Fruit fly (Drosophila melanogaster) ovary, adult (tissue): ENCODE data around the gene IntS6.
A peak's percentile ranks its signal among the peaks of the same experiment; 100 is the strongest.

Experiments used
- CG17801 ChIP-seq: fragments of 200-800 bp; optimal IDR thresholded peaks from 2 replicates; lab custom pipeline; 2019; ENCODE audit warnings: missing biosample characterization, mild to moderate bottlenecking, missing genetic modification characterization, moderate library complexity; ENCODE audit not compliant: partially characterized antibody

IntS6 gene

DNA sequence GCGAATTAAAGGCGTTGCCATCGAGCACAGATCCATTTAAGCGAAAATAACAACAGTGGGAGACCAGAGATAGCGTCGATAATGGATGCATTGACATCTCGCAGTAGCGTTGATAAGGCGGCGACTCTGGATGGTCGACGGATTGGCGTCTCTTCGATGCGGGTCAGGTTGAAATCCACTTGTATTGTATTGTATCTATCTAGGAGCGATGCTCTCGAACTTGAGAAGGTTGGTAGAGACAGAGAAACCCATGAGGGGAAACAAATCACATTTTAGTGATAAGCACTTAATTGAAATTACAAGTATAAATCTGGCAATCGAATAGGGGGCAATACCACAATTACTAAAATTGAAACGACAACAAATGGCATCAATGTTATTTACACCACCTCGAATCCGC, 23.5 kb downstream of the IntS6 start:
- TF ChIP-seq CG17801 (GFP tag; lab: Kevin White, UChicago): no peak

DNA sequence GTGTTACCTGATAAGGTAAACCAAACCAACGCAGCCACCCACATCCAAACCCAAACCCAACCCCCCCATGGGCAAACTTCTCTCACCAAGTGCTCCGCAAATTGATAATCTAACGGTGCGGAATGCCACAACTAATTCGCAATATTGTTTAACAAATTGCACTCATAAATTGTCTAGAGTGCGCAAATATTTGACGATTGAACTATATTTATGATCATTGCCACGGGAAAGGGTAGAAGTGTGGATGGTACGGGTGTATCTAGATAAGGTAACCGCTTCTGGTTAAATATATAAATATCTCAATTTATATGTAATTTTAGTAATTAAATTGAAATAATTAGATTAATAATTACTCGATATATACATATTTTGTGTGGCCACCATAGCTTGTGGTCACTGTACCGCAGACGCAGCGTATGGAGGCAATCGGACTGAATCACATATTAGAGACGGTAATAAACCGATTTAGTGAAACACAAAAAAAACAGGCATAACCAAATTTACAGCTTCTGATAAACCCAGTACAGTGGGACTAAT, 28.5 kb downstream of the IntS6 start:
- TF ChIP-seq CG17801 (GFP tag; lab: Kevin White, UChicago): peak; percentile 72

DNA sequence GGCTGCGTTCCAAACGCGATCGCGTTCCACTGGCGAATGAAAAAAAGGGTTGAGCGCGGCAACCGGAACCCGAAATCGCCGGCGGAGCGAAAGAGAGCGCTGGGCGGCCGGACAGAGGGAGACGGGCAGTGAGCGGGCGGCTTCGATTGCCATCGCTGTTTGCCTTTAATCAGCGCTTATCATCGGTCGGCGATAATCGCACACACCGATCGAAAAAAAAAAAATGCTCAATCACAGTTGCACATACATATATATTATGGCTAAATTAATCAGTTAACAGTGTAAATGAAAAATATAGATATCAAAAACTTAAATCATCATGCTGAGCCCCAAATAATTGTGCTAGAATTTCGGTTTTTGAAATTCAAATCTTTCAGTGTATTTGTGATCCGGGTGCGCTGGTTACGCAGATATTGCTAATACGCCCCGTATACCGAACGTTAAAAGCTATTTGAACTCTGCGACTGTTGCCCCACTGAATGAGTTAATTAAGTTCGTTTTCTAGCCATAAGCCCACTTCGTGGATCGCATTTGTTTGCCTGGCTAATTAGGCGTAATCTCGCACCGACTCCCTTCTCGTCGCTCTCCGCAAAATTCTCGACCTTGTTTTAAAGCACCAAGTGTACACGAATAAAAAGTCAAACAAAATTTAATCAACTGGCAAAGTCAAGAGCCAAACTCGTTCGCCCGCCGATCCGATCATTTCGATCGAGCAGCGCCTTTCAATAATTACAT, 29.1 kb downstream of the IntS6 start, which contains the start of gene CG33080:
TSS of gene CG33080 (minus strand) at position 38 of the 735 bp plus-strand sequence.
- TF ChIP-seq CG17801 (GFP tag; lab: Kevin White, UChicago): no peak

DNA sequence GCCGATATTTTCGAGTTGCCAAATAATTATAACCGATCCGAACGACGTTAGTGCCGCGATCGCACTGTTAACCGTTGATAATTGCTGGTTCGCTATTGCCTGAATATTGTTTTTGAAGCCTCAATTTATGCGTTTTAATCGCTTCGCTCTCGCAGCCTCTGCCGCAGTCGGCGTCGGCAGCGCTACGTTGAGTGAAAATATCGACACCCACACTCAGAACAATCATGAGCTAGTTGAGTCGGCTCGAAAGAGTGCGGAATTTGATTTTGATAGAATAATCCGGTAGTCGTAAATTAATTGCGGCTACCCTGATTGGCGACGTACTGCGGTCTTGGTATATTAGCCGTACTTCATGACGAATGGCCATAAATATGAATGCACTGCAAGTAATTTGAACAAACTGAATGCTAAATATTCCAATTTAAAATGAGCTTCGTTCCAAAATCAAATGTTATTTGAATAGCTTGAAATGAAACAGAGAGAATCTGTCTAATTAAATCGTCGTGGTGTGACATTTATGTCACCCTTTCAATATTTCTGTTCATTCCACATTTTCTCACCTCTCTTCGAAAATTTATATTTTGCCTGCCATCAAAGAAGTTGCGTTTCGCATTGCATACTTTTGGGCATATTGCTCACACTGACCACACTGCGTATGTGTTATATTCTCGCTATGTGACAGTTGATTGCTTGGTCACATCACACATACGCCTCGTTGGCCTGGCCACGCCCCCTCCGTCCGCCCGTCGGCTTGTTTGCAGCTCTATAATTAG, 31.4 kb downstream of the IntS6 start:
- no peak for TF ChIP-seq CG17801 (GFP tag; lab: Kevin White, UChicago)

DNA sequence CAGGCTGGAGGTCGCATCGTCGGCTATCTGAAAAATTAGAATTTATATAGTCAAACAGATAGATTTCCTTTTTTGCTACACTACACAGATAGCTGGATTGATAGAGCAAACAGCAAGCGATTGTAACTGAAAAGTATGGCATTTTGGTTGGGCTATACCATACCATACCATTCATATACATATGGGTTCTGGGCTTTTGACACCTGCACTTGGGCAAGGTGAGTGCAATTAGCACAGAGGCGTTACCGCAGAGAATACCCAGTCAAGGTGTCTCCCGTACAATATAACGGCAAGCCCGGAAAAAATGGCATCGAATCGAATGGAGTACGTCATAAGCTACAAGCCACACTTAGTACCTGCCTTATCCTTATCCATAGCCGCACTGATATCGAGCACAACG, 32.3 kb downstream of the IntS6 start:
- TF ChIP-seq CG17801 (GFP tag; lab: Kevin White, UChicago): no peak

DNA sequence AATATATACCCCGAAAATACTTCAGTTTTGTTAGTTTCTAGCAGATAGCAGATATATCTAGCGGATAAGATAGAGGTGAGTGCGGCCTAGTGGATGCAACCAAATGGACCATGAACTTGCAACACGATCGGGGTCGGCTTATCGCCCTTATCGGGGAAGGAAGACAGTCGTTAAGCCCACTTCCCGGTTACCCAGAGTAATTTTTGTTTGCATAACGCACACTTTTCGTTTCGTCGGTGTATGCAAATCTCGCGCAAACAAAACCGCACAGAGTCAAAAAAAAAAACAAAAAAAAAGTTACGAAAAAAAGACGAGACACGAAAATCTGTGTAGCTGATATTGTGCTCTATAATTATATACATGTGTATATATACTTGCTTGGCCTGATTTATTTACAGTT, 34.1 kb downstream of the IntS6 start:
- TF ChIP-seq CG17801 (GFP tag; lab: Kevin White, UChicago): no peak

DNA sequence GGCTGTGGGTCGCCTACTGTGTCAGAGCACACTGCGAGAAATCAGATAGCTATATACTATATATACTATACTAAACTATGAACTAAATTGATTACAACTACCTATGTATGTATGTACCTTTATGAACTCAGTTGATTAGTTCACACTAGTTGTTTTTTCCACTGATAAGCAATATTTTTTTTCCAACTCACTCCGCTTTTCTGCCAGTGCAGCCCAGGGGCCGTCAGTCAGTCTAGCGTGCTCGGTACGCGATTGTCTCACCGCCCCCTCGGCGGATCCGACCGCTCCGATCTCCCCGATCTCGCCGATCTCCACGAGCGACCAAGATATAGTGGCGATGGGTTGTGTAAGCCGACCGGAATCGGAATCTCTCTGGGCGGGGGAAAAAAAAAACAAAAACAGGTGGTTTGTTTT, 41.1 kb downstream of the IntS6 start:
- TF ChIP-seq CG17801 (GFP tag; lab: Kevin White, UChicago): no peak

DNA sequence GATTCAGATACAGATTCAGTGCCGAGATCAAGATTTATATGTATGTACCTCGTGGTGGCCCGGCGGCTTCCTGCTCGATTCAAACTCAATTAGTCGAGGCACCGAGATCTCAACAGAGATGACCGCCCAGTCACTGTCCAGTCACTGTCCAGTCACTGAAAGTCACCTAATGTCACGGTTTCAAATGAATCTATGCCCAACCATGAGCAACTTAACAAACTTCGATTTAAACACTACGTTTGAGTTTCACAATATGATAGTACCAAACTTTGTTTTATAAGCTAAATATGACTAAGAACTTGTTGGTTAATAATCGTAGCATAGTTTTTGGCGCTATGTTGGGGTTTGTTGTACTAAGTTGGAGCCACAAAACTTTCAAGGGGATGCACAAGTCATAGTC, 42.0 kb downstream of the IntS6 start:
- no peak for TF ChIP-seq CG17801 (GFP tag; lab: Kevin White, UChicago)

DNA sequence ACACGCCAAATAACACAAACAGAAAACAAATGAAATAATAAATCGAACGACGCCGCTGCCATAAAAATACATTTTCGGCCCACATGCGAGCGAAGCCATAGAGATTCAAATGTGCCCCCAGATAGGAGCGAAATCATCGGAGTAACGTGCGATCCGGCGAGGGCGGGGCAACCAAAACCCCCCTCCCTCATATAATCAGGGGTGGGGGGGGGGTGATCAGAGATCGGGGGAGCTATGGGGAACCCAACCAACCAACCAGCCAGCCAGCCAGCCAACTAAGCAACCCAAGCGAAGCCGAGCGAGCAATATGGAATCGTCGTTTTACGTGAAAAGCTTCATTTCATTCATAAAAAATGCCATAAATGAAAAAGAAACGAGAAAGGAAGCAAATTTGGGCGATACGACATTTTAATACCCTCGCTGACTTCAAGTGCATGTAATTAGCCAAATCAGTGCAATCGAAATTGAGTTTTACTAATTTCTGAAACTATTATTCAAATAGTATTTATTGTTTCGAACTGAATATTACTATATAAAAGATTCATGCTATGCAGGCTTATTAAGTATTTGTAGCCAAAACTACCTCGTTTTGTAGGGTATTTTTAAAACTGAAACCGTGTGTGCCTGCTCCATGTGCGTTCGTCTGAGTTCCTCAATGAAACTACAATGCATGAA, 47.1 kb downstream of the IntS6 start:
- no peak for TF ChIP-seq CG17801 (GFP tag; lab: Kevin White, UChicago)

DNA sequence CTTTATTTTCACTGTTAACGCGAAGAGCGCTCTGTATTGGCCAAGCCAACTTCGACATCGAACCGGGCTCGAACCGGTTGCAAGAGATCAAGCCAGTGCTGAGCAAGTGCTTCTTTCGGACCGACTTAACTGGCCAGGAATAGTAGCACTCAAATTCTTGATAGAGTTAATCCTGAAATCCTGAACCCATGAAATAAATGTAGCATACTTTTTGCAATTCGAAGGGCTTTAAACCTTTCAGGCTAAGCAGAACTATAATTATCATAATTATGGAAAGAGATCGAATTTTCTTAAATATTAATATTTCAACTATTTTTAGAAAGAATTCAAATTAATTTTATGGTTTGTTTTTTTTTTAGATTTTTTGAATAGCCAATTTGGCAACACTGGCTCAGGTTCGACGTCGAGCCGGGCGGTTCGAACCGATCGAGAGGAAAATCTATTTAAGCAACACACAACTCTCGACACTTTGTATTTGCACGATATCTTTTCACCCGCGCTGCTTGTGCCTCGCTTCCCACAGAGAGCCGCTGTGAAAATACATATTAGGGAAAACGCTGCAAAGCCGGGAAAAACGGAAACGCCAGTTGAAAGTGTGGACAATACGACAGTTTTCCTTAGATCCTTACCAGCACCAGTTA, 48.8 kb downstream of the IntS6 start, which contains the start of gene AdamTS-B:
TSS of gene AdamTS-B (plus strand) at position 471 of the 641 bp plus-strand sequence.
- peak; percentile 49 for TF ChIP-seq CG17801 (GFP tag; lab: Kevin White, UChicago)

DNA sequence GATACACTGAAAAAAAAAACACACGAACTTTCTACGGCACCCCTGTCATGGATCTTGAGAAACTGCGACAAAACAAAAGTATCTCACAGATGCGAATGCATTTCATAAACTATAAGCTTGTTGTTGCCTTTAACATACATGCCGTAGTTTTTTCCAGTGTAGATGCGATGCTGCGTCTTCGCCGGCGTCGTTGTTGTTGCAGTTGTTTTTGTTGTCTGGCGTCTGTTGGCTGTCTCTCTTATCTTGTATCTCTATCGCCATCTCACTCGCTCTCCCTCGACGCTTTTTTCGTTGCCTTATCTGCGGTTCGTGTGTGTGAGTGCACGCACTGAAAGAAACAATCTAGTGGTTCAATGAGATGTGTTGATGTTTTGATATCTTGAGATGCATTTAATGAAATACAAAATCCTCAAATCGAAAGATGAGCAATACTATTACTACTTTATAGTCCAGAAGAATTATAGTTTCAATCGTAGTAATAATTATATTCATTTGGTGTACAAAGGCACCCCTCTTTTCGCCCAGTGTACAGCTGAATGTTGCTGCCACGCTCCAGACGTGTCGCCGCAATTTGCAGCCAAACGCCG, 50.5 kb downstream of the IntS6 start:
- no peak for TF ChIP-seq CG17801 (GFP tag; lab: Kevin White, UChicago)

DNA sequence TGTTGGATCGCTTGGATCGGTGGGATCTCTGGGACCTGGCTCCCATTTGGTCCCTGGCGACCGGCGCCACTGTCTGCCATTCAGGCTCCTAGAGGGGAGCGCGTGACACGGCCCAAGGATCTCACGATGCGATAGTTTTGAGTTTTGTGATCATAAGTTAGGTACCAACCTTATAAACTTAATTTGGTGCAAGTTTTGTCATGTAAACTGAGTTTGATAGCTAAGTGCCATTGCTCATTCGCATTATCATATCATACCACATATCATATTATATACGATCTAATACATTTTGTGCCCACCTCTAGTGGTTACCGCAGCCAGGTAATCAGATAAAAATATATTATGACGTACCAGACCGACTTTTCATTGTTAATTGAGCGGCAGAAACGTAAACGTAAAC, 51.1 kb downstream of the IntS6 start:
- no peak for TF ChIP-seq CG17801 (GFP tag; lab: Kevin White, UChicago)

DNA sequence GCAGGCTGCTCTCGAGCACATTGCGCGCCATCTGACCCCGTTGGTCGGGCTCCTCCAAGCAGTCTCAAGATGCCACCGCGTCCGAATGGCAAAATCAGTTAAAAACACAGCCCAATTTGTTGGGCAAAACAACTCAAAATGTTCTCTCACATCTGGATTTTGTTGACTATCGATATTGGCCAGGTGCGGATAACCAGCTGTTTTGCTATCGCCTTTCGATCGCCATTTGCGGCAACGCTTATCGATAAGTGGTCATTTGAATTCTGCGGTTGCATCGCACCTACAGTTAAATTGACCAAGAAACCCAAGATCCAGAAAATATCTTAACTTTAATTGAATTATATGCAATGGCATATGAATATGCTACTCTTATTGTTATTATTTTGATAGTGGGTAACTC, 52.0 kb downstream of the IntS6 start, which contains the start of gene CG3149:
TSS of gene CG3149 (minus strand) at position 171 of the 400 bp plus-strand sequence.
- peak; percentile 29 for TF ChIP-seq CG17801 (GFP tag; lab: Kevin White, UChicago)
